Worm (Caenorhabditis elegans) whole organism, L4 larva: Measurements from ENCODE around the gene D1046.18.

Experiments
- F26F4.8 ChIP-seq: fragments of 200-800 bp; sonication (Bioruptor generic); conservative IDR thresholded peaks from 2 replicates; pipeline ENCODE4 v1.3.6; 2022; ENCODE audit warnings: missing genetic modification characterization, missing compliant biosample characterization
- F37D6.2 ChIP-seq: sonication (generic microtip); optimal IDR thresholded peaks from 2 replicates; lab custom pipeline; 2016; ENCODE audit warnings: mild to moderate bottlenecking, missing genetic modification characterization, missing compliant biosample characterization
- R02D3.7 ChIP-seq: fragments of 150-350 bp; sonication (generic microtip); optimal IDR thresholded peaks from 3 replicates; lab custom pipeline; 2014; ENCODE audit warnings: missing biosample characterization, missing genetic modification characterization
- T20F7.1 ChIP-seq: fragments of 200-800 bp; sonication (Bioruptor generic); optimal IDR thresholded peaks from 2 replicates; lab custom pipeline; 2018; ENCODE audit warnings: mild to moderate bottlenecking, missing genetic modification characterization, missing compliant biosample characterization
- T26A8.4 ChIP-seq: fragments of 200-800 bp; sonication (Bioruptor generic); IDR thresholded peaks from 2 replicates; pipeline ENCODE4 v1.3.6; 2022; ENCODE audit warnings: missing genetic modification characterization, missing compliant biosample characterization
- ZK546.5 ChIP-seq, 2 experiments: sonication (generic microtip); optimal IDR thresholded peaks; 2 replicates each; lab custom pipeline; 2017; ENCODE audit warnings: missing biosample characterization in 2 of 2, missing genetic modification characterization in 2 of 2
- aly-2 ChIP-seq: sonication (generic microtip); optimal IDR thresholded peaks from 2 replicates; lab custom pipeline; 2018; ENCODE audit warnings: missing biosample characterization, missing genetic modification characterization
- daf-16 ChIP-seq, 3 experiments: sonication (generic microtip); optimal IDR thresholded peaks; 2 replicates each; lab custom pipeline; 2016 to 2017; ENCODE audit warnings: missing genetic modification characterization in 3 of 3, missing genetic modification reagents in 3 of 3, mild to moderate bottlenecking in 2 of 3, missing compliant biosample characterization in 2 of 3, missing biosample characterization in 1 of 3, moderate library complexity in 1 of 3
- dpl-1 ChIP-seq: fragments of 150-350 bp; optimal IDR thresholded peaks from 2 replicates; lab custom pipeline; 2014; ENCODE audit warnings: missing biosample characterization, missing genetic modification reagents, missing genetic modification characterization
- duxl-1 ChIP-seq: sonication (generic microtip); optimal IDR thresholded peaks from 2 replicates; lab custom pipeline; 2016; ENCODE audit warnings: mild to moderate bottlenecking, missing genetic modification characterization, moderate library complexity, missing compliant biosample characterization; ENCODE audit not compliant: poor library complexity
- fos-1 ChIP-seq: fragments of 150-350 bp; optimal IDR thresholded peaks from 2 replicates; lab custom pipeline; 2014; ENCODE audit warnings: missing biosample characterization, missing genetic modification characterization
- hif-1 ChIP-seq, 2 experiments: sonication (generic microtip); optimal IDR thresholded peaks; 2 replicates each; lab custom pipeline; 2016 to 2017; ENCODE audit warnings: missing compliant biosample characterization in 2 of 2, missing genetic modification characterization in 2 of 2, missing genetic modification reagents in 2 of 2, missing genotype in 2 of 2, mild to moderate bottlenecking in 1 of 2
- hlh-11 ChIP-seq: fragments of 200-800 bp; sonication (Bioruptor generic); optimal IDR thresholded peaks from 2 replicates; lab custom pipeline; 2018; ENCODE audit warnings: mild to moderate bottlenecking, missing genetic modification characterization, missing compliant biosample characterization
- hlh-30 ChIP-seq: sonication (generic microtip); optimal IDR thresholded peaks from 2 replicates; lab custom pipeline; 2017; ENCODE audit warnings: antibody characterized with exemption, mild to moderate bottlenecking, missing genetic modification characterization, missing compliant biosample characterization; ENCODE audit not compliant: insufficient read depth
- hmg-1.1 ChIP-seq: fragments of 200-800 bp; sonication (Bioruptor generic); IDR thresholded peaks from 2 replicates; pipeline ENCODE4 v1.3.6; 2022; ENCODE audit warnings: missing genetic modification reagents, missing genetic modification characterization, missing compliant biosample characterization
- lin-13 ChIP-seq: fragments of 150-350 bp; optimal IDR thresholded peaks from 2 replicates; lab custom pipeline; 2014; ENCODE audit warnings: missing biosample characterization, missing genetic modification reagents, missing genetic modification characterization
- lin-29 ChIP-seq: fragments of 200-800 bp; sonication (Bioruptor generic); IDR thresholded peaks from 2 replicates; pipeline ENCODE4 v1.3.6; 2022; ENCODE audit warnings: missing genetic modification reagents, missing genetic modification characterization, missing compliant biosample characterization
- lin-38 ChIP-seq: fragments of 200-800 bp; sonication (Bioruptor generic); IDR thresholded peaks from 2 replicates; pipeline ENCODE4 v1.3.6; 2022; ENCODE audit warnings: missing genetic modification reagents, missing genetic modification characterization, missing compliant biosample characterization
- lsy-2 ChIP-seq, 2 experiments: fragments of 150-350 bp in 1 of 2; sonication (generic microtip) in 1 of 2; optimal IDR thresholded peaks; 2 replicates each; lab custom pipeline; 2014 to 2017; ENCODE audit warnings: missing biosample characterization in 2 of 2, missing genetic modification characterization in 2 of 2
- madf-9 ChIP-seq: fragments of 200-800 bp; sonication (Bioruptor generic); conservative IDR thresholded peaks from 2 replicates; pipeline ENCODE4 v1.3.6; 2022; ENCODE audit warnings: missing genetic modification reagents, missing genetic modification characterization, missing compliant biosample characterization
- mdl-1 ChIP-seq, 2 experiments: fragments of 150-350 bp in 1 of 2; sonication (generic microtip) in 1 of 2; optimal IDR thresholded peaks; 2 replicates each; lab custom pipeline; 2014 to 2017; ENCODE audit warnings: missing biosample characterization in 2 of 2, missing genetic modification characterization in 2 of 2
- mdt-29 ChIP-seq: fragments of 200-800 bp; sonication (Bioruptor generic); IDR thresholded peaks from 2 replicates; pipeline ENCODE4 v1.3.6; 2022; ENCODE audit warnings: missing genetic modification reagents, missing genetic modification characterization, missing compliant biosample characterization
- mxl-2 ChIP-seq: fragments of 200-800 bp; sonication (Bioruptor generic); conservative IDR thresholded peaks from 2 replicates; pipeline ENCODE4 v1.3.6; 2022; ENCODE audit warnings: missing genetic modification reagents, missing genetic modification characterization, missing compliant biosample characterization
- mxl-3 ChIP-seq: fragments of 200-800 bp; sonication (Bioruptor generic); optimal IDR thresholded peaks from 2 replicates; lab custom pipeline; 2018; ENCODE audit warnings: mild to moderate bottlenecking, missing genetic modification characterization, missing compliant biosample characterization
- nhr-25 ChIP-seq: sonication (generic microtip); optimal IDR thresholded peaks from 2 replicates; lab custom pipeline; 2017; ENCODE audit warnings: missing genetic modification characterization, mild to moderate bottlenecking, missing compliant biosample characterization, antibody characterized with exemption, moderate library complexity, borderline replicate concordance; ENCODE audit not compliant: insufficient read depth
- skn-1 ChIP-seq: fragments of 150-350 bp; optimal IDR thresholded peaks from 2 replicates; lab custom pipeline; 2014; ENCODE audit warnings: missing biosample characterization, missing genetic modification characterization
- spr-3 ChIP-seq: fragments of 200-800 bp; sonication (Bioruptor generic); optimal IDR thresholded peaks from 2 replicates; lab custom pipeline; 2018; ENCODE audit warnings: mild to moderate bottlenecking, missing genetic modification characterization, missing compliant biosample characterization
- tag-97 ChIP-seq: fragments of 200-800 bp; sonication (Bioruptor generic); IDR thresholded peaks from 2 replicates; pipeline ENCODE4 v1.3.6; 2022; ENCODE audit warnings: missing genetic modification characterization, missing compliant biosample characterization
- unc-39 ChIP-seq: sonication (generic microtip); optimal IDR thresholded peaks from 2 replicates; lab custom pipeline; 2017; ENCODE audit warnings: missing biosample characterization, missing genetic modification characterization
- unc-62 ChIP-seq, 3 experiments: fragments of 150-350 bp in 1 of 3; sonication (generic microtip); optimal IDR thresholded peaks in 2 of 3; peaks in 1 of 3; 1 replicate in 1 of 3; 2 replicates in 2 of 3; lab custom pipeline; 2014 to 2017; ENCODE audit warnings: missing biosample characterization in 3 of 3, missing genetic modification characterization in 3 of 3, missing genetic modification reagents in 3 of 3, missing genotype in 1 of 3
- zag-1 ChIP-seq: fragments of 150-350 bp; optimal IDR thresholded peaks from 2 replicates; lab custom pipeline; 2014; ENCODE audit warnings: missing biosample characterization, missing genetic modification characterization
- zfp-2 ChIP-seq: sonication (generic microtip); optimal IDR thresholded peaks from 2 replicates; lab custom pipeline; 2016; ENCODE audit warnings: mild to moderate bottlenecking, missing genetic modification characterization, missing compliant biosample characterization
- zfp-3 ChIP-seq: fragments of 200-800 bp; sonication (Bioruptor generic); conservative IDR thresholded peaks from 2 replicates; pipeline ENCODE4 v1.3.6; 2022; ENCODE audit warnings: missing genetic modification reagents, missing genetic modification characterization, missing compliant biosample characterization

The D1046.18 gene

DNA sequence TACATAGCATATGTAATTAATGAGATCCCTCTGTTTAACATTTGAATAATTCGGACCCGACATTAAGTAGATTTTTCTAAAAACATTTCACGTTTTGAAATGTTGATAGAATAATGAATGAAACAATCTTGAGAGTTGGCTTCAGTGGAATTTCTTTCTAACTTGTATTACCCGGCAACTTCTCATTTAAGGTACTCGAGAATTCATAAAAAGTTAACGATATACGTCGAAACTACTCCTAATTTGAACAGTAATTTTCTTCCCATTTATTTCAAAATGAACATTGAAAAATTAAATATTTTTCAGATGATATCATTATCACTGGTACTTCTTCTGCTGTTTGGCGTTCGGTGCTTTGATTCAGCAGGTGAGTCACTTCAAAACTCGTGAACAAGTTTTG lies 23.3 kb upstream of the D1046.18 start, which contains the start of gene C27B7.7:
TSS of gene C27B7.7 (plus strand) at position 301 of the 400 bp plus-strand sequence.
- TF ChIP-seq unc-62 (GFP tag; optimal IDR thresholded peaks at IDR 0.05 in 1 of 2; lab: Kevin White, UChicago) (peak in 1 of 2 experiments; percentile 67), unc-62 (tag; optimal IDR thresholded peaks at IDR 0.05; lab: Kevin White, UChicago) (no peak), R02D3.7 (tag; lab: Kevin White, UChicago) (no peak), T20F7.1 (no peak), unc-39 (tag; lab: Kevin White, UChicago) (no peak), mxl-3 (GFP tag; lab: Kevin White, UChicago) (no peak)

DNA sequence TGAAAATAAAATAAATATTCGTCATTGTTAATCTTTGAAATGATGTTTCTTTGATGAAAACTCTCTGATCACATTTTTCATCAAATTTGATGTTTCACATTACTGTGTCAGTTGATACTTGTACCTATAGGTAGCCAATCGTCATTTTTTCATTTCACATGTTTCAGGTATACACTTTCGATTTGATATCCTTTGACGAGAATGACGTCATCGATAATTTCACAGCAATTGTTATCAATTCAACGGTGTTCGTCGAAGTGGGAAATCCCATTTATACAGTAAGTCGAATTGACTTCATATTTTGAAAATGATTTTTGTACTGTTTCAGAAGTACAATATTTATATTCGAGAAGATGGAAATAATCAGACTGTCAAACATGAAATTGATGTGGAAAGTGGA lies 15.9 kb upstream of the D1046.18 start:
- no peak for TF ChIP-seq fos-1 (tag; lab: Kevin White, UChicago)
- peak; percentile 30 for TF ChIP-seq hlh-30
- no peak for TF ChIP-seq hlh-11 (tag; lab: Kevin White, UChicago)
- TF ChIP-seq zfp-3, result no peak
- no peak for TF ChIP-seq duxl-1 (tag; lab: Kevin White, UChicago)
- TF ChIP-seq, all 104 proteins: peak for 1

DNA sequence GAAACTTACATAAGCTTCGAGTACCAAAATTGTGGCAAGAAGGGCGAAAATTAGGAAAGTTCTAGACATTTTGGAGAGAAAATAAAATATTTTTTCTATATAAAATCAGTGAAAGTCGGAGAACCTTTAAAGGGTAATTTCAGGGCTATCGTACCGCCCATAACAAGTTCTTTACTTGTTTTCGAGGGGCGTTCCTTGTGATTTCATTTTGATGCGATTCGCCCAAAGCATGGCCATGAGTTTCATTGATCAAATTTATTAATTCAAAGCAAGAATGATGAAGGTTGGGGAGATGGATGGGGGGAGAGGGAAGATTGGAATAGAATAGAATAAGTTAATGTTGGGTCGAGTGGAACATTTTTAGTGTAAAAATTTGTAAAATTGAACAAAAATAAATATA lies 14.0 kb upstream of the D1046.18 start, which contains the start of gene C27B7.9:
TSS of gene C27B7.9 (minus strand) at position 101 of the 400 bp plus-strand sequence.
- TF ChIP-seq lin-29 (GFP tag; lab: Robert Waterston, UW) (no peak), mxl-2 (GFP tag; lab: Robert Waterston, UW) (no peak), tag-97 (no peak), F37D6.2 (tag; lab: Kevin White, UChicago) (no peak), F26F4.8 (GFP tag; lab: Robert Waterston, UW) (no peak), mdt-29 (GFP tag; lab: Robert Waterston, UW) (no peak), T26A8.4 (GFP tag; lab: Robert Waterston, UW) (no peak), spr-3 (GFP tag; lab: Kevin White, UChicago) (no peak), daf-16 (GFP tag; optimal IDR thresholded peaks at IDR 0.05; lab: Kevin White, UChicago) (no peak), daf-16 (tag; optimal IDR thresholded peaks at IDR 0.05; lab: Kevin White, UChicago) (no peak), dpl-1 (no peak), hlh-11 (tag; lab: Kevin White, UChicago) (no peak), aly-2 (tag; lab: Kevin White, UChicago) (no peak), zfp-2 (tag; lab: Kevin White, UChicago) (no peak), hmg-1.1 (GFP tag; lab: Robert Waterston, UW) (no peak), zfp-3 (no peak), nhr-25 (tag; lab: Kevin White, UChicago) (no peak), hif-1 (tag; optimal IDR thresholded peaks at IDR 0.05; lab: Kevin White, UChicago) (no peak), hlh-30 (no peak), skn-1 (no peak)

- TF ChIP-seq ZK546.5 (tag; optimal IDR thresholded peaks at IDR 0.05; lab: Kevin White, UChicago), result no peak
Observed at ce11 chrIV:8918790-8919189, 11.3 kb upstream of the D1046.18 start, which contains the start of gene rap-1. Gene rap-1 (minus strand): TSS chrIV:8918890.

ce11 chrIV:8920284-8920806 lies 9.7 kb upstream of the D1046.18 start:
- TF ChIP-seq lin-13 (GFP tag; lab: Kevin White, UChicago) (no peak), hlh-11 (tag; lab: Kevin White, UChicago) (peak; percentile 24), hlh-30 (peak; percentile 6), zag-1 (no peak), mdl-1 (tag; optimal IDR thresholded peaks at IDR 0.05; lab: Kevin White, UChicago) (peak in 1 of 2 experiments; percentile 14), lin-38 (GFP tag; lab: Robert Waterston, UW) (no peak), madf-9 (GFP tag; lab: Robert Waterston, UW) (no peak), lsy-2 (tag; optimal IDR thresholded peaks at IDR 0.05; lab: Kevin White, UChicago) (peak in 1 of 2 experiments; percentile 35)
